Worm (Caenorhabditis elegans): ENCODE data around the gene srd-55.

ce11 chrII:7392052-7392694 is 16.1 kb upstream of the srd-55 start:
- TF ChIP-seq ztf-4 (tag; optimal IDR thresholded peaks at IDR 0.05) (no peak), gmeb-1 (tag; optimal IDR thresholded peaks at IDR 0.05) (peak; percentile 20), ztf-11 (tag; optimal IDR thresholded peaks at IDR 0.05) (no peak), nhr-23 (tag; optimal IDR thresholded peaks at IDR 0.05) (no peak), ZK546.5 (tag; optimal IDR thresholded peaks at IDR 0.05) (no peak), nhr-10 (tag; optimal IDR thresholded peaks at IDR 0.05) (no peak)

Data from whole organism, L2 larva.